Fruit fly (Drosophila melanogaster): ENCODE results near the gene CG34177.
A peak's percentile ranks its signal among the peaks of the same experiment; 100 is the strongest.

Gene CG34177

dm6 chr2L:4417982-4418381 is 15.7 kb upstream of the CG34177 start (continued):
- TF ChIP-seq sens (GFP tag) (peak; percentile 54), Hr78 (GFP tag; optimal IDR thresholded peaks at IDR 0.05) (no peak), dpn (GFP tag; optimal IDR thresholded peaks at IDR 0.05) (peak in 1 of 2 experiments; percentile 4), E2f1 (GFP tag; IDR thresholded peaks at IDR 0.05) (no peak), CG6654 (GFP tag; optimal IDR thresholded peaks at IDR 0.05) (no peak), Oli (tag; optimal IDR thresholded peaks at IDR 0.05) (no peak), CG15601 (tag; optimal IDR thresholded peaks at IDR 0.05) (no peak), tin (GFP tag; optimal IDR thresholded peaks at IDR 0.05) (peak; percentile 18), croc (GFP tag; conservative IDR thresholded peaks at IDR 0.05) (peak; percentile 13; the same call in 1 of the 3 replicates), CG15514 (GFP tag; optimal IDR thresholded peaks at IDR 0.05) (no peak), emc (GFP tag; optimal IDR thresholded peaks at IDR 0.05) (no peak), CG42726 (GFP tag; IDR thresholded peaks at IDR 0.05; ENCODE audit: partially characterized antibody) (0 out of 2 replicates have a peak, but pooled peaks have one; percentile 60), CG7839 (tag; optimal IDR thresholded peaks at IDR 0.05) (no peak), tll (GFP tag; optimal IDR thresholded peaks at IDR 0.05) (no peak), CG13296 (GFP tag; optimal IDR thresholded peaks at IDR 0.05) (no peak), C15 (GFP tag; IDR thresholded peaks at IDR 0.05) (0 out of 3 replicates have a peak, but pooled peaks have one; percentile 31), ssp (GFP tag; IDR thresholded peaks at IDR 0.05) (0 out of 2 replicates have a peak, but pooled peaks have one; percentile 22), CG15479 (GFP tag; optimal IDR thresholded peaks at IDR 0.05) (no peak), Dfd (GFP tag; optimal IDR thresholded peaks at IDR 0.05) (no peak), Awh (GFP tag; IDR thresholded peaks at IDR 0.05) (0 out of 2 replicates have a peak, but pooled peaks have one; percentile 20), ranshi (GFP tag; IDR thresholded peaks at IDR 0.05) (0 out of 2 replicates have a peak, but pooled peaks have one; percentile 11), CG43689 (GFP tag; IDR thresholded peaks at IDR 0.05) (no peak), chinmo (GFP tag; IDR thresholded peaks at IDR 0.05; ENCODE audit: partially characterized antibody) (0 out of 4 replicates have a peak, but pooled peaks have one; percentile 49), ara (GFP tag; IDR thresholded peaks at IDR 0.05) (peak; percentile 33; the same call in 1 of the 2 replicates), CG17359 (tag; optimal IDR thresholded peaks at IDR 0.05) (no peak), dysf (GFP tag; IDR thresholded peaks at IDR 0.05) (no peak), dmrt99B (tag; optimal IDR thresholded peaks at IDR 0.05) (peak; percentile 18), onecut (GFP tag; IDR thresholded peaks at IDR 0.05) (peak; percentile 33; the same call in 1 of the 2 replicates), slbo (GFP tag; IDR thresholded peaks at IDR 0.05) (peak; percentile 27; the same call in 1 of the 2 replicates), lola (GFP tag; optimal IDR thresholded peaks at IDR 0.05) (no peak), sob (GFP tag; IDR thresholded peaks at IDR 0.05) (no peak), org-1 (GFP tag; optimal IDR thresholded peaks at IDR 0.05) (no peak), Sry-β (GFP tag; optimal IDR thresholded peaks at IDR 0.05) (no peak), jigr1 (GFP tag; IDR thresholded peaks at IDR 0.05) (no peak), ttk (GFP tag; IDR thresholded peaks at IDR 0.05) (0 out of 2 replicates have a peak, but pooled peaks have one; percentile 38), CG6272 (GFP tag; IDR thresholded peaks at IDR 0.05) (peak; percentile 38), dimm (GFP tag; IDR thresholded peaks at IDR 0.05) (0 out of 2 replicates have a peak, but pooled peaks have one; percentile 33), CG10366 (GFP tag; IDR thresholded peaks at IDR 0.05) (peak; percentile 38), CG10959 (GFP tag; IDR thresholded peaks at IDR 0.05) (peak; percentile 34; the same call in 1 of the 2 replicates), ind (GFP tag; optimal IDR thresholded peaks at IDR 0.05) (peak; percentile 32), D (optimal IDR thresholded peaks at IDR 0.05) (no peak), D (GFP tag; optimal IDR thresholded peaks at IDR 0.05) (peak; percentile 15), prd (optimal IDR thresholded peaks at IDR 0.05) (no peak), prd (GFP tag; IDR thresholded peaks at IDR 0.05) (no peak), CG12744 (GFP tag; optimal IDR thresholded peaks at IDR 0.05) (no peak), Hand (GFP tag; optimal IDR thresholded peaks at IDR 0.05) (no peak), CG1832 (GFP tag; optimal IDR thresholded peaks at IDR 0.05) (peak; percentile 34), lov (optimal IDR thresholded peaks at IDR 0.05) (no peak), lov (GFP tag; IDR thresholded peaks at IDR 0.05) (0 out of 3 replicates have a peak, but pooled peaks have one; percentile 51), Pdp1 (GFP tag; optimal IDR thresholded peaks at IDR 0.05) (peak in 1 of 2 experiments; percentile 10)

Data from whole organism, embryonic.